Worm (Caenorhabditis elegans) whole organism, late embryonic: ENCODE data around the gene R02D5.3.
"Not testable (repeated sequence)": the region's sequence is repeated elsewhere in the genome, so short reads cannot be mapped to it uniquely, and the experiment has no call there.

Experiments
- K02D7.2 ChIP-seq: sonication (generic microtip); optimal IDR thresholded peaks from 2 replicates; lab custom pipeline; 2017; ENCODE audit warnings: mild to moderate bottlenecking, missing genetic modification characterization, missing compliant biosample characterization
- ama-1 ChIP-seq: fragments of 150-350 bp; optimal IDR thresholded peaks from 2 replicates; lab custom pipeline; 2014
- ceh-14 ChIP-seq: sonication (generic microtip); optimal IDR thresholded peaks from 2 replicates; lab custom pipeline; 2016; ENCODE audit warnings: missing genotype, missing genetic modification characterization, missing compliant biosample characterization
- ceh-9 ChIP-seq: sonication (generic microtip); optimal IDR thresholded peaks from 2 replicates; lab custom pipeline; 2016; ENCODE audit warnings: mild to moderate bottlenecking, missing genetic modification characterization, inconsistent platforms, missing compliant biosample characterization
- dve-1 ChIP-seq: sonication (generic microtip); optimal IDR thresholded peaks from 2 replicates; lab custom pipeline; 2017; ENCODE audit warnings: antibody characterized with exemption, mild to moderate bottlenecking, missing genetic modification characterization, missing compliant biosample characterization
- fkh-6 ChIP-seq: sonication (generic microtip); optimal IDR thresholded peaks from 2 replicates; lab custom pipeline; 2016; ENCODE audit warnings: missing genetic modification characterization, missing compliant biosample characterization
- hlh-6 ChIP-seq: sonication (generic microtip); optimal IDR thresholded peaks from 2 replicates; lab custom pipeline; 2016; ENCODE audit warnings: missing genotype, missing genetic modification characterization, missing compliant biosample characterization
- odd-2 ChIP-seq: sonication (generic microtip); optimal IDR thresholded peaks from 2 replicates; lab custom pipeline; 2017; ENCODE audit warnings: antibody characterized with exemption, mild to moderate bottlenecking, missing genetic modification characterization, missing compliant biosample characterization
- pax-1 ChIP-seq: fragments of 150-350 bp; optimal IDR thresholded peaks from 2 replicates; lab custom pipeline; 2014; ENCODE audit warnings: missing biosample characterization, missing genetic modification characterization
- pha-4 ChIP-seq: fragments of 150-350 bp; optimal IDR thresholded peaks from 2 replicates; lab custom pipeline; 2018; ENCODE audit warnings: missing biosample characterization, missing genetic modification reagents, missing genetic modification characterization
- sox-4 ChIP-seq: sonication (generic microtip); optimal IDR thresholded peaks from 2 replicates; lab custom pipeline; 2017; ENCODE audit warnings: mild to moderate bottlenecking, missing genetic modification characterization, inconsistent platforms, missing compliant biosample characterization

- not testable (repeated sequence) for TF ChIP-seq ama-1; fkh-6 (tag; lab: Kevin White, UChicago); sox-4 (tag; lab: Kevin White, UChicago); odd-2 (tag; lab: Kevin White, UChicago); ceh-9; K02D7.2 (tag; lab: Kevin White, UChicago); pha-4 (tag; lab: Kevin White, UChicago); dve-1; hlh-6 (tag; lab: Kevin White, UChicago); pax-1
- peak; percentile 50 for TF ChIP-seq ceh-14 (tag; lab: Kevin White, UChicago)
Observed at ce11 chrV:14443471-14444015, 39.4 kb upstream of the R02D5.3 start.
